Worm (Caenorhabditis elegans): ENCODE measurements around the gene gyf-1.

The gyf-1 gene

ce11 chrII:6733718-6734117, 49.7 kb downstream of the gyf-1 start, which contains the start of gene T14B4.9:
T14B4.9 (minus strand) TSS chrII:6733818.
- TF ChIP-seq dve-1 (tag; optimal IDR thresholded peaks at IDR 0.05) (no peak), fkh-6 (tag; optimal IDR thresholded peaks at IDR 0.05) (no peak), ets-4 (tag; optimal IDR thresholded peaks at IDR 0.05) (no peak)

ce11 chrII:6734674-6735073, 50.6 kb downstream of the gyf-1 start, which contains the start of gene T14B4.3:
T14B4.3 (plus strand) TSS chrII:6734937.
- TF ChIP-seq syd-9 (tag; optimal IDR thresholded peaks at IDR 0.05) = peak; percentile 43
- no peak for TF ChIP-seq ceh-30 (tag; optimal IDR thresholded peaks at IDR 0.05)
- TF ChIP-seq sox-2 (GFP tag; IDR thresholded peaks at IDR 0.05) = no peak
- TF ChIP-seq hlh-8 (tag; optimal IDR thresholded peaks at IDR 0.05) = peak; percentile 75
- TF ChIP-seq ceh-31 (tag; optimal IDR thresholded peaks at IDR 0.05) = peak; percentile 95
- no peak for TF ChIP-seq mec-3 (tag; optimal IDR thresholded peaks at IDR 0.05; ENCODE audit: borderline replicate concordance)
- TF ChIP-seq pha-4 (tag; optimal IDR thresholded peaks at IDR 0.05) = no peak
- no peak for TF ChIP-seq ceh-6 (GFP tag; optimal IDR thresholded peaks at IDR 0.05)
- TF ChIP-seq tbx-7 (tag; optimal IDR thresholded peaks at IDR 0.05) = peak; percentile 74
- no peak for TF ChIP-seq dmd-4 (tag; optimal IDR thresholded peaks at IDR 0.05; ENCODE audit: borderline replicate concordance)
- TF ChIP-seq unc-3 (GFP tag; conservative IDR thresholded peaks at IDR 0.05) = no peak
- TF ChIP-seq unc-3 (tag; optimal IDR thresholded peaks at IDR 0.05) = no peak
- peak; percentile 78 for TF ChIP-seq ceh-2 (tag; optimal IDR thresholded peaks at IDR 0.05)
- TF ChIP-seq elt-4 (tag; optimal IDR thresholded peaks at IDR 0.05) = no peak
- TF ChIP-seq dve-1 (tag; optimal IDR thresholded peaks at IDR 0.05) = no peak
- no peak for TF ChIP-seq nhr-232 (tag; optimal IDR thresholded peaks at IDR 0.05)
- TF ChIP-seq unc-55 (GFP tag; optimal IDR thresholded peaks at IDR 0.05) = no peak
- TF ChIP-seq tbx-2 (tag; optimal IDR thresholded peaks at IDR 0.05) = peak; percentile 91
- peak; percentile 58 for TF ChIP-seq ceh-34 (tag; optimal IDR thresholded peaks at IDR 0.05)
- TF ChIP-seq che-1 (tag; optimal IDR thresholded peaks at IDR 0.05) = no peak
- TF ChIP-seq ref-2 (tag; optimal IDR thresholded peaks at IDR 0.05) = peak; percentile 76
- peak; percentile 6 for TF ChIP-seq pax-1 (tag; optimal IDR thresholded peaks at IDR 0.05)
- TF ChIP-seq nfya-1 (tag; optimal IDR thresholded peaks at IDR 0.05) = no peak
- TF ChIP-seq gmeb-2 (tag; optimal IDR thresholded peaks at IDR 0.05) = no peak
- TF ChIP-seq fkh-6 (tag; optimal IDR thresholded peaks at IDR 0.05) = peak; percentile 61
- peak; percentile 49 for TF ChIP-seq rnt-1 (tag; optimal IDR thresholded peaks at IDR 0.05)
- peak; percentile 50 for TF ChIP-seq ahr-1 (tag; optimal IDR thresholded peaks at IDR 0.05)
- no peak for TF ChIP-seq pha-2 (tag; optimal IDR thresholded peaks at IDR 0.05)
- TF ChIP-seq ama-1 (optimal IDR thresholded peaks at IDR 0.05) = no peak
- TF ChIP-seq ceh-18 (tag; optimal IDR thresholded peaks at IDR 0.05) = peak; percentile 44
- peak; percentile 69 for TF ChIP-seq ceh-14 (tag; optimal IDR thresholded peaks at IDR 0.05)
- no peak for TF ChIP-seq odd-2 (tag; optimal IDR thresholded peaks at IDR 0.05)
- peak; percentile 76 for TF ChIP-seq ets-4 (tag; optimal IDR thresholded peaks at IDR 0.05)
- TF ChIP-seq sdc-2 (tag; optimal IDR thresholded peaks at IDR 0.05) = no peak
- peak; percentile 48 for TF ChIP-seq lim-6 (tag; optimal IDR thresholded peaks at IDR 0.05)
- TF ChIP-seq ceh-22 (tag; optimal IDR thresholded peaks at IDR 0.05) = no peak
- peak; percentile 39 for TF ChIP-seq ztf-16 (tag; optimal IDR thresholded peaks at IDR 0.05)
- TF ChIP-seq zip-5 (tag; optimal IDR thresholded peaks at IDR 0.05) = peak; percentile 73
- no peak for TF ChIP-seq ceh-24 (tag; optimal IDR thresholded peaks at IDR 0.05)
- TF ChIP-seq hlh-13 (GFP tag; optimal IDR thresholded peaks at IDR 0.05) = no peak
- no peak for TF ChIP-seq ceh-48 (tag; optimal IDR thresholded peaks at IDR 0.05)
- TF ChIP-seq pros-1 (tag; optimal IDR thresholded peaks at IDR 0.05) = no peak
- TF ChIP-seq elt-2 (tag; optimal IDR thresholded peaks at IDR 0.05) = peak; percentile 71
- TF ChIP-seq pat-9 (tag; optimal IDR thresholded peaks at IDR 0.05) = no peak
- peak; percentile 67 for TF ChIP-seq F13H6.1 (tag; optimal IDR thresholded peaks at IDR 0.05)
- no peak for TF ChIP-seq npax-4 (tag; optimal IDR thresholded peaks at IDR 0.05)
- TF ChIP-seq eyg-1 (tag; optimal IDR thresholded peaks at IDR 0.05) = no peak
- TF ChIP-seq C08G9.2 (tag; optimal IDR thresholded peaks at IDR 0.05) = peak; percentile 80
- TF ChIP-seq pqm-1 (tag; optimal IDR thresholded peaks at IDR 0.05) = peak; percentile 8
- peak; percentile 84 for TF ChIP-seq fax-1 (tag; optimal IDR thresholded peaks at IDR 0.05)
- TF ChIP-seq hlh-30 (tag; optimal IDR thresholded peaks at IDR 0.05; ENCODE audit: insufficient read depth) = no peak
- no peak for TF ChIP-seq ceh-19 (GFP tag; optimal IDR thresholded peaks at IDR 0.05)

Measured in whole organism, late embryonic.